Fruit fly (Drosophila melanogaster) whole organism, embryonic: ENCODE data around the gene CG31910.

Experiments
- CG10274 ChIP-seq: fragments of 200-800 bp; sonication (Bioruptor generic); optimal IDR thresholded peaks from 3 replicates; lab custom pipeline; 2017; ENCODE audit warnings: missing biosample characterization, mild to moderate bottlenecking, missing genetic modification characterization
- CG1233 ChIP-seq: fragments of 200-800 bp; sonication (Bioruptor generic); optimal IDR thresholded peaks from 4 replicates; lab custom pipeline; 2018; ENCODE audit warnings: missing biosample characterization, mild to moderate bottlenecking, missing genetic modification characterization
- CG14667 ChIP-seq: fragments of 200-800 bp; sonication (Bioruptor generic); IDR thresholded peaks from 2 replicates; pipeline ENCODE4 v1.3.6; 2022; ENCODE audit warnings: missing biosample characterization, missing genetic modification characterization
- CG16813 ChIP-seq: fragments of 200-800 bp; sonication (Bioruptor generic); IDR thresholded peaks from 3 replicates; pipeline ENCODE4 v1.3.6; 2022; ENCODE audit warnings: missing biosample characterization, missing genetic modification characterization; ENCODE audit not compliant: partially characterized antibody
- CG2199 ChIP-seq: fragments of 200-800 bp; sonication (Bioruptor generic); IDR thresholded peaks from 3 replicates; pipeline ENCODE4 v1.3.6; 2022; ENCODE audit warnings: missing biosample characterization, missing genetic modification characterization
- CG2202 ChIP-seq: fragments of 200-800 bp; sonication (Bioruptor generic); optimal IDR thresholded peaks from 2 replicates; lab custom pipeline; 2018; ENCODE audit warnings: missing biosample characterization, mild to moderate bottlenecking, missing genetic modification characterization
- CG2678 ChIP-seq: fragments of 200-800 bp; sonication (Bioruptor generic); optimal IDR thresholded peaks from 3 replicates; lab custom pipeline; 2019; ENCODE audit warnings: missing biosample characterization, mild to moderate bottlenecking, missing genetic modification characterization, moderate library complexity
- CG3065 ChIP-seq: fragments of 200-800 bp; sonication (Bioruptor generic); optimal IDR thresholded peaks from 2 replicates; lab custom pipeline; 2016; ENCODE audit warnings: missing biosample characterization, missing genetic modification characterization
- CG3847 ChIP-seq: fragments of 200-800 bp; sonication (Bioruptor generic); IDR thresholded peaks from 2 replicates; pipeline ENCODE4 v1.3.6; 2022; ENCODE audit warnings: missing biosample characterization, missing genetic modification characterization
- CG4328 ChIP-seq: fragments of 200-800 bp; sonication (Bioruptor generic); optimal IDR thresholded peaks from 3 replicates; lab custom pipeline; 2017; ENCODE audit warnings: missing biosample characterization, missing genetic modification reagents, missing genetic modification characterization
- CG4404 ChIP-seq: fragments of 200-800 bp; sonication (Bioruptor generic); IDR thresholded peaks from 2 replicates; pipeline ENCODE4 v1.3.6; 2022; ENCODE audit warnings: missing biosample characterization, missing genetic modification characterization
- CG4730 ChIP-seq: fragments of 200-800 bp; sonication (Bioruptor generic); IDR thresholded peaks from 2 replicates; pipeline ENCODE4 v1.3.6; 2022; ENCODE audit warnings: missing biosample characterization, missing genetic modification characterization
- CG6272 ChIP-seq: fragments of 200-800 bp; sonication (Bioruptor generic); IDR thresholded peaks from 2 replicates; pipeline ENCODE4 v1.3.6; 2022; ENCODE audit warnings: missing biosample characterization, missing genetic modification characterization
- CG6654 ChIP-seq: fragments of 200-800 bp; sonication (Bioruptor generic); optimal IDR thresholded peaks from 2 replicates; lab custom pipeline; 2017; ENCODE audit warnings: missing biosample characterization, mild to moderate bottlenecking, missing genetic modification characterization
- CG6683 ChIP-seq: fragments of 200-800 bp; sonication (Bioruptor generic); optimal IDR thresholded peaks from 2 replicates; lab custom pipeline; 2017; ENCODE audit warnings: missing biosample characterization, mild to moderate bottlenecking, missing genetic modification characterization, missing genetic modification reagents
- CG6765 ChIP-seq: fragments of 200-800 bp; sonication (Bioruptor generic); optimal IDR thresholded peaks from 3 replicates; lab custom pipeline; 2017; ENCODE audit warnings: missing biosample characterization, mild to moderate bottlenecking, missing genetic modification characterization
- CG7987 ChIP-seq: fragments of 200-800 bp; sonication (Bioruptor generic); optimal IDR thresholded peaks from 2 replicates; lab custom pipeline; 2018; ENCODE audit warnings: missing biosample characterization, mild to moderate bottlenecking, missing genetic modification characterization, moderate library complexity
- CG9932 ChIP-seq: fragments of 200-800 bp; sonication (Bioruptor generic); IDR thresholded peaks from 2 replicates; pipeline ENCODE4 v1.3.6; 2022; ENCODE audit warnings: missing biosample characterization, missing genetic modification characterization
- Dek ChIP-seq: fragments of 200-800 bp; sonication (Bioruptor generic); optimal IDR thresholded peaks from 3 replicates; lab custom pipeline; 2019; ENCODE audit warnings: missing biosample characterization, mild to moderate bottlenecking, missing genetic modification characterization, moderate library complexity
- Dfd ChIP-seq, 2 experiments: fragments of >200 bp; optimal IDR thresholded peaks; 2 replicates each; lab custom pipeline; 2017; ENCODE audit warnings: missing biosample characterization in 2 of 2, missing genetic modification characterization in 2 of 2
- Dp ChIP-seq: fragments of 200-800 bp; sonication (Bioruptor generic); optimal IDR thresholded peaks from 2 replicates; lab custom pipeline; 2018; ENCODE audit warnings: missing biosample characterization, mild to moderate bottlenecking, missing genetic modification characterization, moderate library complexity
- E2f1 ChIP-seq: fragments of 200-800 bp; sonication (Bioruptor generic); IDR thresholded peaks from 2 replicates; pipeline ENCODE4 v1.3.6; 2022; ENCODE audit warnings: missing biosample characterization, missing genetic modification characterization
- E2f2 ChIP-seq: fragments of 200-800 bp; sonication (Bioruptor generic); IDR thresholded peaks from 2 replicates; pipeline ENCODE4 v1.3.6; 2022; ENCODE audit warnings: missing biosample characterization, missing genetic modification characterization
- HLH4C ChIP-seq: fragments of 200-800 bp; sonication (Bioruptor generic); IDR thresholded peaks from 3 replicates; pipeline ENCODE4 v1.3.6; 2022; ENCODE audit warnings: missing biosample characterization, missing genetic modification characterization; ENCODE audit not compliant: partially characterized antibody
- Mrtf ChIP-seq: fragments of 200-800 bp; sonication (Bioruptor generic); IDR thresholded peaks from 3 replicates; pipeline ENCODE4 v1.3.6; 2022; ENCODE audit warnings: missing biosample characterization, missing genetic modification characterization
- Rx ChIP-seq: fragments of 200-800 bp; sonication (Bioruptor generic); IDR thresholded peaks from 2 replicates; pipeline ENCODE4 v1.3.6; 2022; ENCODE audit warnings: missing biosample characterization, missing genetic modification characterization
- Scr ChIP-seq: fragments of 200-800 bp; sonication (Bioruptor generic); IDR thresholded peaks from 2 replicates; pipeline ENCODE4 v1.3.6; 2022; ENCODE audit warnings: missing biosample characterization, missing genetic modification characterization; ENCODE audit not compliant: partially characterized antibody
- Six4 ChIP-seq: fragments of 200-800 bp; sonication (Bioruptor generic); optimal IDR thresholded peaks from 2 replicates; lab custom pipeline; 2016; ENCODE audit warnings: missing biosample characterization, missing genetic modification characterization
- Sox102F ChIP-seq: fragments of 200-800 bp; sonication (Bioruptor generic); optimal IDR thresholded peaks from 2 replicates; lab custom pipeline; 2018; ENCODE audit warnings: missing biosample characterization, mild to moderate bottlenecking, missing genetic modification characterization, moderate library complexity
- Spps ChIP-seq: fragments of 200-800 bp; sonication (Bioruptor generic); optimal IDR thresholded peaks from 2 replicates; lab custom pipeline; 2018; ENCODE audit warnings: missing biosample characterization, mild to moderate bottlenecking, missing genetic modification characterization
- ac ChIP-seq: fragments of 200-800 bp; sonication (Bioruptor generic); optimal IDR thresholded peaks from 3 replicates; lab custom pipeline; 2017; ENCODE audit warnings: missing biosample characterization, mild to moderate bottlenecking, missing genetic modification characterization
- aop ChIP-seq: fragments of 200-800 bp; sonication (Bioruptor generic); IDR thresholded peaks from 2 replicates; pipeline ENCODE4 v1.3.6; 2022; ENCODE audit warnings: missing biosample characterization, missing genetic modification characterization
- ara ChIP-seq: fragments of 200-800 bp; sonication (Bioruptor generic); IDR thresholded peaks from 2 replicates; pipeline ENCODE4 v1.3.6; 2022; ENCODE audit warnings: missing biosample characterization, missing genetic modification characterization
- ato ChIP-seq: fragments of 200-800 bp; sonication (Bioruptor generic); IDR thresholded peaks from 2 replicates; pipeline ENCODE4 v1.3.6; 2022; ENCODE audit warnings: missing biosample characterization, missing genetic modification characterization; ENCODE audit not compliant: partially characterized antibody
- bab2 ChIP-seq: fragments of 200-800 bp; sonication (Bioruptor generic); optimal IDR thresholded peaks from 2 replicates; lab custom pipeline; 2016; ENCODE audit warnings: missing biosample characterization, missing genetic modification characterization
- bsh ChIP-seq, 2 experiments: fragments of 200-800 bp; sonication (Bioruptor generic); optimal IDR thresholded peaks; 2 replicates each; lab custom pipeline; 2017 to 2018; ENCODE audit warnings: mild to moderate bottlenecking in 2 of 2, missing biosample characterization in 2 of 2, missing genetic modification characterization in 2 of 2, moderate library complexity in 1 of 2
- cad ChIP-seq: fragments of >200 bp; optimal IDR thresholded peaks from 2 replicates; lab custom pipeline; 2017; ENCODE audit warnings: missing biosample characterization, missing genetic modification characterization
- crol ChIP-seq: fragments of 200-800 bp; sonication (Bioruptor generic); IDR thresholded peaks from 2 replicates; pipeline ENCODE4 v1.3.6; 2022; ENCODE audit warnings: missing biosample characterization, missing genetic modification characterization
- dmrt99B ChIP-seq: fragments of 200-800 bp; sonication (Bioruptor generic); optimal IDR thresholded peaks from 2 replicates; lab custom pipeline; 2018; ENCODE audit warnings: missing biosample characterization, mild to moderate bottlenecking, missing genetic modification characterization, moderate library complexity
- gro ChIP-seq: fragments of 200-800 bp; sonication (Bioruptor generic); optimal IDR thresholded peaks from 2 replicates; lab custom pipeline; 2016; ENCODE audit warnings: missing biosample characterization, missing genetic modification characterization
- maf-S ChIP-seq: fragments of 200-800 bp; sonication (Bioruptor generic); optimal IDR thresholded peaks from 2 replicates; lab custom pipeline; 2016; ENCODE audit warnings: missing biosample characterization, missing genetic modification characterization
- p53 ChIP-seq: fragments of 200-800 bp; sonication (Bioruptor generic); optimal IDR thresholded peaks from 2 replicates; lab custom pipeline; 2016; ENCODE audit warnings: missing biosample characterization, missing genetic modification characterization
- peb ChIP-seq: fragments of 200-800 bp; sonication (Bioruptor generic); IDR thresholded peaks from 2 replicates; pipeline ENCODE4 v1.3.6; 2022; ENCODE audit warnings: missing biosample characterization, missing genetic modification characterization
- pnt ChIP-seq: fragments of 200-800 bp; sonication (Bioruptor generic); optimal IDR thresholded peaks from 3 replicates; lab custom pipeline; 2016; ENCODE audit warnings: missing biosample characterization, missing genetic modification characterization
- prd ChIP-seq, 3 experiments: fragments of >200 bp in 2 of 3; fragments of 200-800 bp in 1 of 3; sonication (Bioruptor generic) in 1 of 3; optimal IDR thresholded peaks in 2 of 3; IDR thresholded peaks in 1 of 3; 2 replicates in 2 of 3; 3 replicates in 1 of 3; pipeline versions ENCODE4 v1.3.6 to Lab custom; 2017 to 2022; ENCODE audit warnings: missing biosample characterization in 1 of 3, missing genetic modification characterization in 1 of 3
- row ChIP-seq: fragments of 200-800 bp; sonication (Bioruptor generic); IDR thresholded peaks from 3 replicates; pipeline ENCODE4 v1.3.6; 2022; ENCODE audit warnings: missing biosample characterization, missing genetic modification characterization
- sna ChIP-seq: fragments of 200-800 bp; sonication (Bioruptor generic); IDR thresholded peaks from 2 replicates; pipeline ENCODE4 v1.3.6; 2022; ENCODE audit warnings: missing biosample characterization, missing genetic modification characterization; ENCODE audit not compliant: partially characterized antibody
- sr ChIP-seq: fragments of 200-800 bp; sonication (Bioruptor generic); IDR thresholded peaks from 3 replicates; pipeline ENCODE4 v1.3.6; 2022; ENCODE audit warnings: missing biosample characterization, missing genetic modification characterization
- ssp ChIP-seq: fragments of 200-800 bp; sonication (Bioruptor generic); IDR thresholded peaks from 2 replicates; pipeline ENCODE4 v1.3.6; 2022; ENCODE audit warnings: missing biosample characterization, missing genetic modification characterization
- sug ChIP-seq: fragments of 200-800 bp; optimal IDR thresholded peaks from 2 replicates; lab custom pipeline; 2019; ENCODE audit warnings: missing biosample characterization, mild to moderate bottlenecking, missing genetic modification characterization, moderate library complexity
- wor ChIP-seq: fragments of 200-800 bp; sonication (Bioruptor generic); IDR thresholded peaks from 2 replicates; pipeline ENCODE4 v1.3.6; 2022; ENCODE audit warnings: missing biosample characterization, missing genetic modification characterization

Gene CG31910

dm6 chr2L:6774853-6775252 lies 29.4 kb upstream of the CG31910 start (continued):
- TF ChIP-seq bab2 (no peak), CG6683 (GFP tag; lab: Kevin White, UChicago) (no peak), CG6272 (GFP tag; lab: Robert Waterston, UW) (no peak), CG14667 (GFP tag; lab: Robert Waterston, UW) (no peak), ssp (GFP tag; lab: Robert Waterston, UW) (0 out of 2 replicates have a peak, but pooled peaks have one; percentile 12), Six4 (GFP tag; lab: Kevin White, UChicago) (no peak), sna (GFP tag; lab: Robert Waterston, UW) (peak; percentile 46; the same call in 1 of the 2 replicates), CG6765 (GFP tag; lab: Kevin White, UChicago) (no peak), CG10274 (GFP tag; lab: Kevin White, UChicago) (no peak), Sox102F (GFP tag; lab: Kevin White, UChicago) (no peak), CG7987 (GFP tag; lab: Kevin White, UChicago) (no peak), dmrt99B (no peak), ac (GFP tag; lab: Kevin White, UChicago) (no peak), Dp (GFP tag; lab: Kevin White, UChicago) (no peak), CG3065 (GFP tag; lab: Kevin White, UChicago) (no peak), Mrtf (GFP tag; lab: Robert Waterston, UW) (no peak), Dfd (GFP tag; optimal IDR thresholded peaks at IDR 0.05; lab: Kevin White, UChicago) (no peak), bsh (GFP tag; optimal IDR thresholded peaks at IDR 0.05; lab: Kevin White, UChicago) (no peak), CG9932 (GFP tag; lab: Robert Waterston, UW) (no peak), E2f1 (GFP tag; lab: Robert Waterston, UW) (no peak), ara (no peak), aop (GFP tag; lab: Robert Waterston, UW) (no peak), CG2678 (tag; lab: Kevin White, UChicago) (no peak), CG16813 (GFP tag; lab: Robert Waterston, UW) (peak; percentile 55; the same call in 2 of the 3 replicates), cad (GFP tag; lab: Kevin White, UChicago) (no peak), HLH4C (GFP tag; lab: Robert Waterston, UW) (0 out of 3 replicates have a peak, but pooled peaks have one; percentile 34), p53 (GFP tag; lab: Kevin White, UChicago) (no peak), row (peak; percentile 73), sr (GFP tag; lab: Robert Waterston, UW) (0 out of 3 replicates have a peak, but pooled peaks have one; percentile 34), prd (optimal IDR thresholded peaks at IDR 0.05; lab: Kevin White, UChicago) (no peak), prd (GFP tag; IDR thresholded peaks at IDR 0.05; lab: Robert Waterston, UW) (peak; percentile 34; the same call in 1 of the 3 replicates), CG2199 (GFP tag; lab: Robert Waterston, UW) (no peak), gro (GFP tag; lab: Kevin White, UChicago) (no peak), sug (no peak), CG6654 (GFP tag; lab: Kevin White, UChicago) (no peak), Rx (GFP tag; lab: Robert Waterston, UW) (no peak), pnt (no peak), peb (GFP tag; lab: Robert Waterston, UW) (no peak), Dek (tag; lab: Kevin White, UChicago) (no peak), crol (GFP tag; lab: Robert Waterston, UW) (peak; percentile 62), CG3847 (0 out of 2 replicates have a peak, but pooled peaks have one; percentile 15), E2f2 (GFP tag; lab: Robert Waterston, UW) (no peak), CG1233 (GFP tag; lab: Kevin White, UChicago) (no peak), maf-S (GFP tag; lab: Kevin White, UChicago) (no peak), ato (GFP tag; lab: Robert Waterston, UW) (no peak), CG4404 (GFP tag; lab: Robert Waterston, UW) (no peak), Scr (GFP tag; lab: Robert Waterston, UW) (peak; percentile 65), wor (GFP tag; lab: Robert Waterston, UW) (no peak), CG2202 (tag; lab: Kevin White, UChicago) (no peak), Spps (no peak), CG4328 (no peak), CG4730 (GFP tag; lab: Robert Waterston, UW) (no peak)
